Fruit fly (Drosophila melanogaster): ENCODE measurements around the gene B4.

Gene B4

DNA sequence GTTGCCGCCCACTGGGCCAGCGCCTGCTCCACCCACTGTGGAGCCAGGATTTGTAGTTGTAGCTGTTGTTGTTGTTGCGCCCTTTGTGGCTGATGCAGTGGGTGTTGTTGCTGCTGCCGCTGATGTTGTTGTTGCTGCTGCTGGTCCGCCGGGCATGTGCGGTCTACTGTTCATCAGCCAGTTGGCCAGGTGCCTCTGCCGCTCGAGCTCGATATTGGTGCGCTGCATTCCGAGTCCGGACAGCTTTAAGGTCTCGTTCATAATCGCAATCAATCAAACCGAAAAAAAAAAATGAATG, 36.1 kb downstream of the B4 start:
- TF ChIP-seq Dfd (GFP tag; optimal IDR thresholded peaks at IDR 0.05) (peak; percentile 42), GATAd (GFP tag; optimal IDR thresholded peaks at IDR 0.05) (no peak), HLH106 (tag; optimal IDR thresholded peaks at IDR 0.05) (no peak), ey (GFP tag; optimal IDR thresholded peaks at IDR 0.05) (no peak), dmrt93B (GFP tag; optimal IDR thresholded peaks at IDR 0.05) (no peak)

DNA sequence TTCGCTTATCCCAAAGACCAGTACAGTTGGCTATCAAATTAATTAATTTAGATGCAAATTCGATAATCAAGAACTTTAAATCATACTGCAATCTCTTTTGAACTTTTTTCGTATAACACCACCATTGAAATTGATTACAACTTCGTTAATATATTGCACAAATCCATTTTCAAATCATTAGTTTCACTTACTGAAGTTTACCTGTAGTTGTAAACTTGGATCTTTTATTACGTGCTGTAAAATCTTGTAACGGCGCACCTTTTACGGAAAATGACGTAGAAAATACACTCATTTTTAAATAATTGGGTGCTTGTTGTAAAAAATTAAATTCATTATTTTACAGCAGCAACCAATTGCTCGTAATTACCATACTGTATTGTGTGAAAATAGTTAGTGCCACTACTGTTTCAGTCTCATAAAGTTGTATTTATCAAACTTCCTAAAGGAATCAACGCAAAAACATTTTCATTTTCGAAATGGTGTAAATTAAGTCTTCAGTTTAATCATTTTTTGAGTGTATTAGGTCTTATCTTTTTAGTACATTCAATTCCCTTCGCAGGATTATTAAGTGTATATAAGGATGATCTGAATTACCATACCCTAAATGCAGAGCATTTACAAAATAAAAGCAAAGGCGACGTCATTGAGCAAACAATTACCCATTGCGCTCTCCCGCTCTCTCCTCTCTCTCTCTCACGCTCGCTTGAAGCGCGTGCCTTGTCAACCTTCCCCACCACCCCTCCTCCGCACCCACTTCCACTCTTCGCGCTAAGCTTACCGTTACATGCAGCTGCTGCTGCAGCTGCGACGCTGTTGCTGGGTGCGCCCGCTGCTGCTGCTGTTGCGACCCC, 36.7 kb downstream of the B4 start:
- TF ChIP-seq Rel (GFP tag; optimal IDR thresholded peaks at IDR 0.05): no peak
- TF ChIP-seq Rel (tag; optimal IDR thresholded peaks at IDR 0.05): peak; percentile 16
- no peak for TF ChIP-seq sv (GFP tag; optimal IDR thresholded peaks at IDR 0.05)
- TF ChIP-seq fru (GFP tag; optimal IDR thresholded peaks at IDR 0.05): peak; percentile 13
- TF ChIP-seq jim (GFP tag; optimal IDR thresholded peaks at IDR 0.05): no peak
- TF ChIP-seq CrebA (GFP tag; optimal IDR thresholded peaks at IDR 0.05; ENCODE audit: borderline replicate concordance): no peak
- TF ChIP-seq Hnf4 (GFP tag; optimal IDR thresholded peaks at IDR 0.05): no peak
- no peak for TF ChIP-seq usp (GFP tag; optimal IDR thresholded peaks at IDR 0.05)
- no peak for TF ChIP-seq GATAd (GFP tag; optimal IDR thresholded peaks at IDR 0.05)
- no peak for TF ChIP-seq HLH106 (tag; optimal IDR thresholded peaks at IDR 0.05)
- peak; percentile 31 for TF ChIP-seq OdsH (GFP tag; optimal IDR thresholded peaks at IDR 0.05)
- peak; percentile 26 for TF ChIP-seq Hr83 (GFP tag; optimal IDR thresholded peaks at IDR 0.05; ENCODE audit: poor library complexity, severe bottlenecking)
- TF ChIP-seq Abd-B (GFP tag; optimal IDR thresholded peaks at IDR 0.05): no peak
- no peak for TF ChIP-seq Sp1 (GFP tag; optimal IDR thresholded peaks at IDR 0.05)
- peak in 1 of 2 experiments; percentile 7 for TF ChIP-seq foxo (GFP tag; optimal IDR thresholded peaks at IDR 0.05)
- no peak for TF ChIP-seq br (GFP tag; optimal IDR thresholded peaks at IDR 0.05)
- TF ChIP-seq dmrt93B (GFP tag; optimal IDR thresholded peaks at IDR 0.05): no peak
- peak; percentile 6 for TF ChIP-seq ey (GFP tag; optimal IDR thresholded peaks at IDR 0.05)
- no peak for TF ChIP-seq N (GFP tag; optimal IDR thresholded peaks at IDR 0.05)
- TF ChIP-seq lola (GFP tag; optimal IDR thresholded peaks at IDR 0.05): no peak
- no peak for TF ChIP-seq Dfd (GFP tag; optimal IDR thresholded peaks at IDR 0.05)
- no peak for TF ChIP-seq Jra (GFP tag; optimal IDR thresholded peaks at IDR 0.05)
- no peak for TF ChIP-seq woc (GFP tag; optimal IDR thresholded peaks at IDR 0.05)
- TF ChIP-seq Mio (GFP tag; optimal IDR thresholded peaks at IDR 0.05): no peak
- TF ChIP-seq dl (GFP tag; optimal IDR thresholded peaks at IDR 0.05; ENCODE audit: insufficient read depth in 1 of 2, partially characterized antibody in 2 of 2): peak; percentile 87 to 94
- no peak for TF ChIP-seq Hr78 (GFP tag; optimal IDR thresholded peaks at IDR 0.05)
- no peak for TF ChIP-seq pan (optimal IDR thresholded peaks at IDR 0.05)
- TF ChIP-seq CG9705 (GFP tag; optimal IDR thresholded peaks at IDR 0.05): no peak
- TF ChIP-seq Vsx2 (GFP tag; optimal IDR thresholded peaks at IDR 0.05; ENCODE audit: partially characterized antibody): peak; percentile 59
- TF ChIP-seq psq (GFP tag; optimal IDR thresholded peaks at IDR 0.05): no peak
- peak; percentile 7 for TF ChIP-seq rgr (GFP tag; optimal IDR thresholded peaks at IDR 0.05)
- TF ChIP-seq CG32264 (GFP tag; optimal IDR thresholded peaks at IDR 0.05): no peak
- no peak for TF ChIP-seq tai (GFP tag; optimal IDR thresholded peaks at IDR 0.05)
- TF ChIP-seq sage (GFP tag; optimal IDR thresholded peaks at IDR 0.05): no peak
- no peak for TF ChIP-seq Myc (optimal IDR thresholded peaks at IDR 0.05)
- TF ChIP-seq dsf (GFP tag; optimal IDR thresholded peaks at IDR 0.05; ENCODE audit: borderline replicate concordance): no peak
- no peak for TF ChIP-seq brk (GFP tag; optimal IDR thresholded peaks at IDR 0.05)
- TF ChIP-seq h (GFP tag; optimal IDR thresholded peaks at IDR 0.05): peak; percentile 90
- TF ChIP-seq Dif (GFP tag; optimal IDR thresholded peaks at IDR 0.05; ENCODE audit: partially characterized antibody): peak; percentile 92
